Worm (Caenorhabditis elegans): Measurements from ENCODE around the gene pals-21.

pals-21 gene

DNA sequence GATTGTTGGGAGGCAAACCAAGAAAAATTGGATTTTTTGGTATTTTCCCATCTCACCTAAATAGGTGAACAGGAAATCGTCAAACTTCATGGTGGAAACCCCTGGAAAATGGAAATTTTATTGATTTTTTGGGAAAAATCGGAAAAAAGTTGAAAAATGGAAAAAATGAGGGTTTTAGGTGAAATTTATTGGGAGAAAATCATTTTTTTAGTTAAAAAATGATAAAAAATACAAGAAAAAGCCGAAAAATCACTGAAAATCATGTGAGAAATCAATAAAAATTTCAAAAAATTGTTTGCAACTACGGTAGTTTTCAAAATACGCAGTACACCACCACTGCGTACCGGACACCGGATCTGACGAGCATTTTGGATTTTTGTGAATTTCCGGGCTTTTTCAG lies 46.7 kb upstream of the pals-21 start, which contains the start of gene lelo-2:
lelo-2 (minus strand) TSS at position 101 of the 400 bp plus-strand sequence.
- no peak for TF ChIP-seq ceh-82 (tag; optimal IDR thresholded peaks at IDR 0.05)
- no peak for TF ChIP-seq nhr-21 (tag; optimal IDR thresholded peaks at IDR 0.05)
- no peak for TF ChIP-seq blmp-1 (tag; optimal IDR thresholded peaks at IDR 0.05; ENCODE audit: insufficient read depth)
- no peak for TF ChIP-seq mbf-1 (tag; optimal IDR thresholded peaks at IDR 0.05)
- TF ChIP-seq crh-2 (tag; optimal IDR thresholded peaks at IDR 0.05) = no peak
- no peak for TF ChIP-seq lin-13 (GFP tag; optimal IDR thresholded peaks at IDR 0.05)
- TF ChIP-seq nhr-10 (tag; optimal IDR thresholded peaks at IDR 0.05) = no peak
- TF ChIP-seq ZK546.5 (tag; optimal IDR thresholded peaks at IDR 0.05) = no peak
- no peak for TF ChIP-seq C34F6.9 (tag; optimal IDR thresholded peaks at IDR 0.05)
- TF ChIP-seq nhr-23 (tag; optimal IDR thresholded peaks at IDR 0.05) = no peak
- no peak for TF ChIP-seq unc-55 (GFP tag; optimal IDR thresholded peaks at IDR 0.05)
- no peak for TF ChIP-seq aly-2 (tag; optimal IDR thresholded peaks at IDR 0.05)
- no peak for TF ChIP-seq egl-27 (tag; optimal IDR thresholded peaks at IDR 0.05)
- no peak for TF ChIP-seq snpc-4 (tag; optimal IDR thresholded peaks at IDR 0.05)
- no peak for TF ChIP-seq ztf-1 (GFP tag; conservative IDR thresholded peaks at IDR 0.05)
- no peak for TF ChIP-seq sma-9 (GFP tag; optimal IDR thresholded peaks at IDR 0.05)
- TF ChIP-seq sma-9 (tag; optimal IDR thresholded peaks at IDR 0.05) = no peak
- TF ChIP-seq nhr-25 (tag; optimal IDR thresholded peaks at IDR 0.05) = no peak
- TF ChIP-seq skn-1 (tag; optimal IDR thresholded peaks at IDR 0.05) = no peak
- TF ChIP-seq fos-1 (tag; optimal IDR thresholded peaks at IDR 0.05) = no peak

DNA sequence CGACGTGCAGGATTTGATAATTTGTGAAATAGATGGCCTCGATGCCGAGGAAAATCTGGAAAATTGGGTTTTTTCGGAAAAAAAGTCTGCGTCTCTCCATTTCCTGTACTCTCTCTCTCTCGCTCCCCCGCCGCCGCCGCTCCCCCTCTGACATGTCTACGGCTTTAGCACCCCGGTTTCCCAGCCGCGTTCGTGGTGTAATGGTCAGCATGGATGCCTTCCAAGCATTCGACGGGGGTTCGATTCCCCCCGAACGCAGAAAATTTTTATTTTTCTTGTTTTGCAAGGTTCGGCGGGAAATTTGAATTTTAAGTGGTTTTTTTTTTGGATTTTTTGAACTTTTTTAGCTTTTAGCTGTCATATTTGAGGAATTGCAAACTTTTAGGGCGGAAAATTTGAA lies 43.9 kb upstream of the pals-21 start:
- no peak for TF ChIP-seq elt-3 (tag; optimal IDR thresholded peaks at IDR 0.05)
- no peak for TF ChIP-seq lin-39 (tag; optimal IDR thresholded peaks at IDR 0.05)
- TF ChIP-seq crh-2 (tag; optimal IDR thresholded peaks at IDR 0.05) = peak; percentile 8
- TF ChIP-seq unc-55 (GFP tag; optimal IDR thresholded peaks at IDR 0.05) = peak; percentile 77
- peak; percentile 53 for TF ChIP-seq sma-3 (GFP tag; optimal IDR thresholded peaks at IDR 0.05)
- peak; percentile 52 for TF ChIP-seq gmeb-1 (tag; optimal IDR thresholded peaks at IDR 0.05)
- TF ChIP-seq lin-13 (GFP tag; optimal IDR thresholded peaks at IDR 0.05) = peak; percentile 88
- peak; percentile 45 for TF ChIP-seq C34F6.9 (tag; optimal IDR thresholded peaks at IDR 0.05)
- peak; percentile 50 for TF ChIP-seq lin-11 (tag; optimal IDR thresholded peaks at IDR 0.05)
- TF ChIP-seq snpc-4 (tag; optimal IDR thresholded peaks at IDR 0.05) = no peak
- TF ChIP-seq mab-5 (tag; optimal IDR thresholded peaks at IDR 0.05) = peak; percentile 35
- peak; percentile 14 for TF ChIP-seq nhr-21 (tag; optimal IDR thresholded peaks at IDR 0.05)
- TF ChIP-seq fos-1 (tag; optimal IDR thresholded peaks at IDR 0.05) = peak; percentile 34
- peak; percentile 46 for TF ChIP-seq nhr-25 (tag; optimal IDR thresholded peaks at IDR 0.05)
- TF ChIP-seq ztf-4 (tag; optimal IDR thresholded peaks at IDR 0.05) = no peak
- TF ChIP-seq F13H6.1 (tag; optimal IDR thresholded peaks at IDR 0.05) = peak; percentile 49
- TF ChIP-seq lsy-2 (tag; optimal IDR thresholded peaks at IDR 0.05) = peak; percentile 67 to 75
- TF ChIP-seq Y55F3AM.14 (GFP tag; optimal IDR thresholded peaks at IDR 0.05) = peak; percentile 42
- TF ChIP-seq nhr-129 (tag; optimal IDR thresholded peaks at IDR 0.05) = peak; percentile 32
- no peak for TF ChIP-seq aly-2 (tag; optimal IDR thresholded peaks at IDR 0.05)

DNA sequence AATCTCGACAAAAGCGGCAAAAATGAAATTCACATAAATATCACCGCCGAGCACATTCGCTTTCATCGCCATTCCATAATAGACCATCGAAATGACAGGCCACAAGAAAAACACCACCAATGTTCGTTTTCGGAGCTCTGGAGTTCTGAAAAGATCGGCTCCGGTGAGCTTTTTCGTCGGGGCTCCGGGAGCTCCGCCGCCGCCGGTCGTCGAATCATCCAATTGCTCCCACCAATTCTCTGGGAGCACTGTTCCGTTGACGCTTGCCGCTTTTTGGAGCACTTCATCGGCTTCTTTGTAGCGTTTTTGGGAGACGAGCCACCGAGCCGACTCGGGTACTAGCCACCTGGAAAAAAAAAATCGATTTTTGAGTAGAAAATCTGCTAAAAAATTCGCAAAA lies 41.0 kb upstream of the pals-21 start:
- TF ChIP-seq fos-1 (tag; optimal IDR thresholded peaks at IDR 0.05) (no peak), nhr-11 (tag; optimal IDR thresholded peaks at IDR 0.05) (no peak), dmd-4 (tag; optimal IDR thresholded peaks at IDR 0.05) (no peak), nhr-23 (tag; optimal IDR thresholded peaks at IDR 0.05) (no peak), nhr-21 (tag; optimal IDR thresholded peaks at IDR 0.05) (no peak), lsy-2 (tag; optimal IDR thresholded peaks at IDR 0.05) (no peak)

ce11 chrIII:1419700-1420356 lies 39.4 kb upstream of the pals-21 start:
- TF ChIP-seq ZK546.5 (tag; optimal IDR thresholded peaks at IDR 0.05) = peak; percentile 76
- peak; percentile 54 for TF ChIP-seq sma-9 (GFP tag; optimal IDR thresholded peaks at IDR 0.05)
- no peak for TF ChIP-seq sma-9 (tag; optimal IDR thresholded peaks at IDR 0.05)
- peak; percentile 70 for TF ChIP-seq sma-3 (GFP tag; optimal IDR thresholded peaks at IDR 0.05)
- peak; percentile 79 for TF ChIP-seq Y55F3AM.14 (GFP tag; optimal IDR thresholded peaks at IDR 0.05)
- peak; percentile 90 for TF ChIP-seq ama-1 (optimal IDR thresholded peaks at IDR 0.05)
- no peak for TF ChIP-seq unc-62 (GFP tag; optimal IDR thresholded peaks at IDR 0.05)
- no peak for TF ChIP-seq lin-39 (tag; optimal IDR thresholded peaks at IDR 0.05)
- no peak for TF ChIP-seq skn-1 (tag; optimal IDR thresholded peaks at IDR 0.05)
- peak; percentile 28 for TF ChIP-seq gmeb-1 (tag; optimal IDR thresholded peaks at IDR 0.05)
- no peak for TF ChIP-seq blmp-1 (tag; optimal IDR thresholded peaks at IDR 0.05; ENCODE audit: insufficient read depth)
- peak; percentile 9 for TF ChIP-seq C34F6.9 (tag; optimal IDR thresholded peaks at IDR 0.05)
- no peak for TF ChIP-seq R02D3.7 (tag; optimal IDR thresholded peaks at IDR 0.05)
- peak; percentile 49 for TF ChIP-seq aly-2 (tag; optimal IDR thresholded peaks at IDR 0.05)
- peak; percentile 59 for TF ChIP-seq nhr-25 (tag; optimal IDR thresholded peaks at IDR 0.05)
- no peak for TF ChIP-seq nhr-12 (tag; optimal IDR thresholded peaks at IDR 0.05)
- TF ChIP-seq nhr-237 (tag; optimal IDR thresholded peaks at IDR 0.05) = peak; percentile 68
- no peak for TF ChIP-seq nhr-10 (tag; optimal IDR thresholded peaks at IDR 0.05)
- peak; percentile 88 for TF ChIP-seq lin-13 (GFP tag; optimal IDR thresholded peaks at IDR 0.05)
- no peak for TF ChIP-seq dmd-4 (tag; optimal IDR thresholded peaks at IDR 0.05)
- peak; percentile 24 for TF ChIP-seq F13H6.1 (tag; optimal IDR thresholded peaks at IDR 0.05)
- no peak for TF ChIP-seq snpc-4 (tag; optimal IDR thresholded peaks at IDR 0.05)
- no peak for TF ChIP-seq unc-39 (tag; optimal IDR thresholded peaks at IDR 0.05)
- peak; percentile 73 to 83 for TF ChIP-seq lsy-2 (tag; optimal IDR thresholded peaks at IDR 0.05)
- TF ChIP-seq lin-11 (tag; optimal IDR thresholded peaks at IDR 0.05) = no peak
- peak; percentile 65 for TF ChIP-seq crh-2 (tag; optimal IDR thresholded peaks at IDR 0.05)
- peak; percentile 45 for TF ChIP-seq sem-4 (tag; optimal IDR thresholded peaks at IDR 0.05)
- TF ChIP-seq nhr-11 (tag; optimal IDR thresholded peaks at IDR 0.05) = peak; percentile 61
- peak; percentile 18 for TF ChIP-seq mbf-1 (tag; optimal IDR thresholded peaks at IDR 0.05)
- no peak for TF ChIP-seq mdl-1 (tag; optimal IDR thresholded peaks at IDR 0.05)
- TF ChIP-seq nhr-77 (tag; optimal IDR thresholded peaks at IDR 0.05) = peak; percentile 58
- no peak for TF ChIP-seq egl-27 (tag; optimal IDR thresholded peaks at IDR 0.05)
- TF ChIP-seq nhr-23 (tag; optimal IDR thresholded peaks at IDR 0.05) = no peak
